Worm (Caenorhabditis elegans) whole organism, L4 larva: Measurements from ENCODE around the gene Y4C6B.2.

Experiments
- T26A8.4 ChIP-seq: fragments of 200-800 bp; sonication (Bioruptor generic); IDR thresholded peaks from 2 replicates; pipeline ENCODE4 v1.3.6; 2022; ENCODE audit warnings: missing genetic modification characterization, missing compliant biosample characterization
- Y105C5A.15 ChIP-seq: fragments of 200-800 bp; sonication (Bioruptor generic); IDR thresholded peaks from 2 replicates; pipeline ENCODE4 v1.3.6; 2022; ENCODE audit warnings: missing genetic modification characterization, missing compliant biosample characterization
- ZK546.5 ChIP-seq, 2 experiments: sonication (generic microtip); optimal IDR thresholded peaks; 2 replicates each; lab custom pipeline; 2017; ENCODE audit warnings: missing biosample characterization in 2 of 2, missing genetic modification characterization in 2 of 2
- ces-1 ChIP-seq: fragments of 150-350 bp; sonication (generic microtip); optimal IDR thresholded peaks from 4 replicates; lab custom pipeline; 2014; ENCODE audit warnings: missing biosample characterization, missing genetic modification reagents, missing genetic modification characterization
- fkh-10 ChIP-seq: fragments of 150-350 bp; optimal IDR thresholded peaks from 2 replicates; lab custom pipeline; 2014; ENCODE audit warnings: missing biosample characterization, missing genetic modification reagents, missing genetic modification characterization
- lin-13 ChIP-seq: fragments of 150-350 bp; optimal IDR thresholded peaks from 2 replicates; lab custom pipeline; 2014; ENCODE audit warnings: missing biosample characterization, missing genetic modification reagents, missing genetic modification characterization
- lin-38 ChIP-seq: fragments of 200-800 bp; sonication (Bioruptor generic); IDR thresholded peaks from 2 replicates; pipeline ENCODE4 v1.3.6; 2022; ENCODE audit warnings: missing genetic modification reagents, missing genetic modification characterization, missing compliant biosample characterization
- lir-3 ChIP-seq: sonication (generic microtip); optimal IDR thresholded peaks from 2 replicates; lab custom pipeline; 2016; ENCODE audit warnings: mild to moderate bottlenecking, missing genetic modification characterization, missing compliant biosample characterization
- nhr-11 ChIP-seq: fragments of 150-350 bp; optimal IDR thresholded peaks from 2 replicates; lab custom pipeline; 2014; ENCODE audit warnings: missing biosample characterization, missing genetic modification characterization
- nhr-28 ChIP-seq: fragments of 150-350 bp; optimal IDR thresholded peaks from 2 replicates; lab custom pipeline; 2014; ENCODE audit warnings: missing biosample characterization, missing genetic modification characterization
- php-3 ChIP-seq: fragments of 200-800 bp; sonication (Bioruptor generic); IDR thresholded peaks from 2 replicates; pipeline ENCODE4 v1.3.6; 2022; ENCODE audit warnings: missing genetic modification reagents, missing genetic modification characterization, missing compliant biosample characterization
- saeg-2 ChIP-seq: fragments of 200-800 bp; sonication (Bioruptor generic); IDR thresholded peaks from 2 replicates; pipeline ENCODE4 v1.3.6; 2022; ENCODE audit warnings: missing genetic modification reagents, missing genetic modification characterization, missing compliant biosample characterization
- snpc-1.2 ChIP-seq: fragments of 200-800 bp; sonication (Bioruptor generic); IDR thresholded peaks from 2 replicates; pipeline ENCODE4 v1.3.6; 2022; ENCODE audit warnings: missing genetic modification reagents, missing genetic modification characterization, missing compliant biosample characterization

ce11 chrIV:5353364-5353763 lies 14.0 kb downstream of the Y4C6B.2 start, which contains the start of gene Y4C6B.7:
- TF ChIP-seq T26A8.4 (GFP tag; lab: Robert Waterston, UW) (no peak), ces-1 (no peak), fkh-10 (no peak), lin-38 (no peak), php-3 (no peak), snpc-1.2 (GFP tag; lab: Robert Waterston, UW) (no peak), ZK546.5 (tag; optimal IDR thresholded peaks at IDR 0.05; lab: Kevin White, UChicago) (no peak), nhr-28 (tag; lab: Kevin White, UChicago) (no peak), nhr-11 (tag; lab: Kevin White, UChicago) (no peak), lir-3 (tag; lab: Kevin White, UChicago) (no peak), saeg-2 (GFP tag; lab: Robert Waterston, UW) (no peak), Y105C5A.15 (GFP tag; lab: Robert Waterston, UW) (no peak), lin-13 (GFP tag; lab: Kevin White, UChicago) (no peak)
